Fruit fly (Drosophila melanogaster) whole organism, embryonic: ENCODE data around the gene CG11811.

Experiments used
- CG10147 ChIP-seq: fragments of 200-800 bp; sonication (Bioruptor generic); optimal IDR thresholded peaks from 2 replicates; lab custom pipeline; 2019; ENCODE audit warnings: missing biosample characterization, mild to moderate bottlenecking, missing genetic modification characterization, moderate library complexity
- CG10274 ChIP-seq: fragments of 200-800 bp; sonication (Bioruptor generic); optimal IDR thresholded peaks from 3 replicates; lab custom pipeline; 2017; ENCODE audit warnings: missing biosample characterization, mild to moderate bottlenecking, missing genetic modification characterization
- CG10431 ChIP-seq: fragments of 200-800 bp; sonication (Bioruptor generic); optimal IDR thresholded peaks from 3 replicates; lab custom pipeline; 2018; ENCODE audit warnings: missing biosample characterization, mild to moderate bottlenecking, missing genetic modification characterization
- CG10543 ChIP-seq: fragments of 200-800 bp; sonication (Bioruptor generic); optimal IDR thresholded peaks from 3 replicates; lab custom pipeline; 2017; ENCODE audit warnings: missing biosample characterization, mild to moderate bottlenecking, missing genetic modification characterization, moderate library complexity
- CG10979 ChIP-seq: fragments of 200-800 bp; sonication (Bioruptor generic); optimal IDR thresholded peaks from 2 replicates; lab custom pipeline; 2018; ENCODE audit warnings: missing biosample characterization, mild to moderate bottlenecking, missing genetic modification characterization, moderate library complexity
- CG12155 ChIP-seq: fragments of 200-800 bp; sonication (Bioruptor generic); optimal IDR thresholded peaks from 3 replicates; lab custom pipeline; 2016; ENCODE audit warnings: missing biosample characterization, missing genetic modification characterization
- CG13894 ChIP-seq: fragments of 200-800 bp; sonication (Bioruptor generic); optimal IDR thresholded peaks from 3 replicates; lab custom pipeline; 2018; ENCODE audit warnings: missing biosample characterization, mild to moderate bottlenecking, missing genetic modification characterization, moderate library complexity
- CG14710 ChIP-seq: fragments of 200-800 bp; sonication (Bioruptor generic); optimal IDR thresholded peaks from 3 replicates; lab custom pipeline; 2019; ENCODE audit warnings: missing biosample characterization, mild to moderate bottlenecking, missing genetic modification characterization, moderate library complexity
- CG15514 ChIP-seq: fragments of 200-800 bp; sonication (Bioruptor generic); optimal IDR thresholded peaks from 3 replicates; lab custom pipeline; 2017; ENCODE audit warnings: missing biosample characterization, missing genetic modification characterization, mild to moderate bottlenecking, moderate library complexity, missing genetic modification reagents
- CG2120 ChIP-seq: fragments of 200-800 bp; sonication (Bioruptor generic); optimal IDR thresholded peaks from 3 replicates; lab custom pipeline; 2016; ENCODE audit warnings: missing biosample characterization, missing genetic modification characterization
- CG2889 ChIP-seq: fragments of 200-800 bp; sonication (Bioruptor generic); IDR thresholded peaks from 3 replicates; pipeline ENCODE4 v1.3.6; 2022; ENCODE audit warnings: missing biosample characterization, missing genetic modification characterization
- CG30431 ChIP-seq: fragments of 200-800 bp; sonication (Bioruptor generic); optimal IDR thresholded peaks from 2 replicates; lab custom pipeline; 2017; ENCODE audit warnings: missing biosample characterization, missing genetic modification characterization
- CG31388 ChIP-seq: fragments of 200-800 bp; sonication (Bioruptor generic); optimal IDR thresholded peaks from 2 replicates; lab custom pipeline; 2016; ENCODE audit warnings: missing biosample characterization, missing genetic modification characterization
- CG3281 ChIP-seq: fragments of 200-800 bp; sonication (Bioruptor generic); optimal IDR thresholded peaks from 3 replicates; lab custom pipeline; 2017; ENCODE audit warnings: missing biosample characterization, mild to moderate bottlenecking, missing genetic modification characterization
- CG4404 ChIP-seq: fragments of 200-800 bp; sonication (Bioruptor generic); IDR thresholded peaks from 2 replicates; pipeline ENCODE4 v1.3.6; 2022; ENCODE audit warnings: missing biosample characterization, missing genetic modification characterization
- CG6683 ChIP-seq: fragments of 200-800 bp; sonication (Bioruptor generic); optimal IDR thresholded peaks from 2 replicates; lab custom pipeline; 2017; ENCODE audit warnings: missing biosample characterization, mild to moderate bottlenecking, missing genetic modification characterization, missing genetic modification reagents
- CG7928 ChIP-seq: fragments of 200-800 bp; sonication (Bioruptor generic); optimal IDR thresholded peaks from 2 replicates; lab custom pipeline; 2017; ENCODE audit warnings: missing biosample characterization, mild to moderate bottlenecking, missing genetic modification characterization
- CG8290 ChIP-seq, 3 experiments: fragments of 200-800 bp; sonication (Bioruptor generic); optimal IDR thresholded peaks; 2 replicates each; lab custom pipeline; 2016 to 2019; ENCODE audit warnings: missing biosample characterization in 3 of 3, missing genetic modification characterization in 3 of 3, mild to moderate bottlenecking in 2 of 3, moderate library complexity in 1 of 3
- CG8924 ChIP-seq: fragments of 200-800 bp; optimal IDR thresholded peaks from 3 replicates; lab custom pipeline; 2019; ENCODE audit warnings: missing biosample characterization, mild to moderate bottlenecking, missing genetic modification characterization, moderate library complexity
- Dp ChIP-seq: fragments of 200-800 bp; sonication (Bioruptor generic); optimal IDR thresholded peaks from 2 replicates; lab custom pipeline; 2018; ENCODE audit warnings: missing biosample characterization, mild to moderate bottlenecking, missing genetic modification characterization, moderate library complexity
- E2f2 ChIP-seq: fragments of 200-800 bp; sonication (Bioruptor generic); IDR thresholded peaks from 2 replicates; pipeline ENCODE4 v1.3.6; 2022; ENCODE audit warnings: missing biosample characterization, missing genetic modification characterization
- ERR ChIP-seq: fragments of 200-800 bp; sonication (Bioruptor generic); optimal IDR thresholded peaks from 2 replicates; lab custom pipeline; 2016; ENCODE audit warnings: missing biosample characterization, missing genetic modification characterization
- Ets65A ChIP-seq: fragments of 200-800 bp; sonication (Bioruptor generic); peaks from one replicate; lab custom pipeline; 2016; ENCODE audit warnings: missing biosample characterization, missing genetic modification characterization
- Fer1 ChIP-seq: fragments of 200-800 bp; sonication (Bioruptor generic); optimal IDR thresholded peaks from 2 replicates; lab custom pipeline; 2017; ENCODE audit warnings: missing biosample characterization, mild to moderate bottlenecking, missing genetic modification characterization
- MBD-R2 ChIP-seq: fragments of 200-800 bp; sonication (Bioruptor generic); IDR thresholded peaks from 2 replicates; pipeline ENCODE4 v1.3.6; 2022; ENCODE audit warnings: missing biosample characterization, missing genetic modification characterization
- MESR4 ChIP-seq: fragments of 200-800 bp; sonication (Bioruptor generic); optimal IDR thresholded peaks from 2 replicates; lab custom pipeline; 2018; ENCODE audit warnings: missing biosample characterization, mild to moderate bottlenecking, missing genetic modification characterization, moderate library complexity
- NK7.1 ChIP-seq: fragments of 200-800 bp; sonication (Bioruptor generic); optimal IDR thresholded peaks from 3 replicates; lab custom pipeline; 2016; ENCODE audit warnings: missing biosample characterization, missing genetic modification characterization
- Spps ChIP-seq: fragments of 200-800 bp; sonication (Bioruptor generic); optimal IDR thresholded peaks from 2 replicates; lab custom pipeline; 2018; ENCODE audit warnings: missing biosample characterization, mild to moderate bottlenecking, missing genetic modification characterization
- Tbp ChIP-seq: fragments of >200 bp; optimal IDR thresholded peaks from 2 replicates; lab custom pipeline; 2018; ENCODE audit warnings: missing biosample characterization, missing genetic modification characterization
- ab ChIP-seq: fragments of 200-800 bp; sonication (Bioruptor generic); optimal IDR thresholded peaks from 2 replicates; lab custom pipeline; 2016; ENCODE audit warnings: missing biosample characterization, missing genetic modification characterization
- aop ChIP-seq: fragments of 200-800 bp; sonication (Bioruptor generic); IDR thresholded peaks from 2 replicates; pipeline ENCODE4 v1.3.6; 2022; ENCODE audit warnings: missing biosample characterization, missing genetic modification characterization
- bcd ChIP-seq: fragments of 200-800 bp; sonication (Bioruptor generic); optimal IDR thresholded peaks from 2 replicates; lab custom pipeline; 2017; ENCODE audit warnings: missing biosample characterization, mild to moderate bottlenecking, missing genetic modification characterization
- crol ChIP-seq: fragments of 200-800 bp; sonication (Bioruptor generic); IDR thresholded peaks from 2 replicates; pipeline ENCODE4 v1.3.6; 2022; ENCODE audit warnings: missing biosample characterization, missing genetic modification characterization
- ems ChIP-seq: fragments of 200-800 bp; sonication (Bioruptor generic); optimal IDR thresholded peaks from 3 replicates; lab custom pipeline; 2016; ENCODE audit warnings: missing biosample characterization, missing genetic modification characterization
- fd64A ChIP-seq: fragments of 200-800 bp; sonication (Bioruptor generic); optimal IDR thresholded peaks from 3 replicates; lab custom pipeline; 2018; ENCODE audit warnings: missing biosample characterization, mild to moderate bottlenecking, missing genetic modification characterization
- ftz-f1 ChIP-seq: fragments of 200-800 bp; sonication (Bioruptor generic); optimal IDR thresholded peaks from 2 replicates; lab custom pipeline; 2016; ENCODE audit warnings: missing biosample characterization, missing genetic modification characterization
- gcm2 ChIP-seq: fragments of 200-800 bp; sonication (Bioruptor generic); optimal IDR thresholded peaks from 2 replicates; lab custom pipeline; 2016; ENCODE audit warnings: missing biosample characterization, missing genetic modification characterization
- gfzf ChIP-seq: fragments of 200-800 bp; sonication (Bioruptor generic); optimal IDR thresholded peaks from 2 replicates; lab custom pipeline; 2016; ENCODE audit warnings: missing biosample characterization, mild to moderate bottlenecking, missing genetic modification characterization, moderate library complexity
- grn ChIP-seq: fragments of 200-800 bp; sonication (Bioruptor generic); optimal IDR thresholded peaks from 3 replicates; lab custom pipeline; 2017; ENCODE audit warnings: missing biosample characterization, missing genetic modification characterization
- gsb-n ChIP-seq: fragments of 200-800 bp; sonication (Bioruptor generic); optimal IDR thresholded peaks from 3 replicates; lab custom pipeline; 2018; ENCODE audit warnings: missing biosample characterization, mild to moderate bottlenecking, missing genetic modification characterization
- gt ChIP-seq: fragments of 200-800 bp; sonication (Bioruptor generic); IDR thresholded peaks from 2 replicates; pipeline ENCODE4 v1.3.6; 2022; ENCODE audit warnings: missing biosample characterization, missing genetic modification characterization
- hb ChIP-seq: fragments of 200-800 bp; sonication (Bioruptor generic); IDR thresholded peaks from 3 replicates; pipeline ENCODE4 v1.3.6; 2022; ENCODE audit warnings: missing biosample characterization, missing genetic modification characterization; ENCODE audit not compliant: partially characterized antibody
- pzg ChIP-seq: fragments of 200-800 bp; sonication (Bioruptor generic); optimal IDR thresholded peaks from 3 replicates; lab custom pipeline; 2018; ENCODE audit warnings: missing biosample characterization, mild to moderate bottlenecking, missing genetic modification characterization, moderate library complexity
- sd ChIP-seq: fragments of 200-800 bp; sonication (Bioruptor generic); optimal IDR thresholded peaks from 3 replicates; lab custom pipeline; 2018; ENCODE audit warnings: missing biosample characterization, mild to moderate bottlenecking, missing genetic modification characterization, moderate library complexity
- sug ChIP-seq: fragments of 200-800 bp; optimal IDR thresholded peaks from 2 replicates; lab custom pipeline; 2019; ENCODE audit warnings: missing biosample characterization, mild to moderate bottlenecking, missing genetic modification characterization, moderate library complexity
- unc-4 ChIP-seq: fragments of 200-800 bp; sonication (Bioruptor generic); IDR thresholded peaks from 2 replicates; pipeline ENCODE4 v1.3.6; 2022; ENCODE audit warnings: missing biosample characterization, missing genetic modification characterization; ENCODE audit not compliant: partially characterized antibody
- wek ChIP-seq: fragments of 200-800 bp; sonication (Bioruptor generic); optimal IDR thresholded peaks from 3 replicates; lab custom pipeline; 2018; ENCODE audit warnings: missing biosample characterization, mild to moderate bottlenecking, missing genetic modification characterization, moderate library complexity
- zen2 ChIP-seq: fragments of 200-800 bp; sonication (Bioruptor generic); IDR thresholded peaks from 3 replicates; pipeline ENCODE4 v1.3.6; 2022; ENCODE audit warnings: missing biosample characterization, missing genetic modification characterization; ENCODE audit not compliant: partially characterized antibody

The CG11811 gene

dm6 chr3L:10660744-10661589 is 29.9 kb upstream of the CG11811 start, which contains the start of the genes CG32066 and CG8003 (continued):
- TF ChIP-seq CG12155: no peak
- no peak for TF ChIP-seq gcm2 (GFP tag; lab: Kevin White, UChicago)
- TF ChIP-seq gt (GFP tag; lab: Robert Waterston, UW): no peak
- TF ChIP-seq fd64A (GFP tag; lab: Kevin White, UChicago): no peak
- TF ChIP-seq CG10431 (GFP tag; lab: Kevin White, UChicago): no peak
- peak; percentile 37 for TF ChIP-seq CG2120 (GFP tag; lab: Kevin White, UChicago)
- no peak for TF ChIP-seq ab (GFP tag; lab: Kevin White, UChicago)
- no peak for TF ChIP-seq Tbp (GFP tag; lab: Kevin White, UChicago)
- no peak for TF ChIP-seq CG30431
- no peak for TF ChIP-seq Spps (tag; lab: Kevin White, UChicago)
- TF ChIP-seq ems: no peak
- TF ChIP-seq CG2889 (GFP tag; lab: Robert Waterston, UW): no peak
- no peak for TF ChIP-seq CG10274
- peak; percentile 89 for TF ChIP-seq Ets65A
- no peak; the same call in 2 of the 3 replicates for TF ChIP-seq zen2 (GFP tag; lab: Robert Waterston, UW)
- no peak for TF ChIP-seq CG6683 (GFP tag; lab: Kevin White, UChicago)
- peak; percentile 76 for TF ChIP-seq sd (tag; lab: Kevin White, UChicago)
- TF ChIP-seq aop (GFP tag; lab: Robert Waterston, UW): no peak
- TF ChIP-seq CG7928 (GFP tag; lab: Kevin White, UChicago): no peak
- peak; percentile 72 for TF ChIP-seq gfzf (GFP tag; lab: Kevin White, UChicago)
- no peak for TF ChIP-seq CG4404 (GFP tag; lab: Robert Waterston, UW)
- peak; percentile 35 for TF ChIP-seq gsb-n (tag; lab: Kevin White, UChicago)
- TF ChIP-seq NK7.1: no peak
- peak; percentile 64 for TF ChIP-seq CG10543 (GFP tag; lab: Kevin White, UChicago)
- TF ChIP-seq CG10147 (GFP tag; lab: Kevin White, UChicago): no peak
- no peak; the same call in 2 of the 3 replicates for TF ChIP-seq hb (GFP tag; lab: Robert Waterston, UW)
- no peak for TF ChIP-seq CG31388 (GFP tag; lab: Kevin White, UChicago)
- peak; percentile 43 for TF ChIP-seq CG3281 (GFP tag; lab: Kevin White, UChicago)
- peak; percentile 56 for TF ChIP-seq CG8924 (tag; lab: Kevin White, UChicago)
- peak; percentile 83 for TF ChIP-seq unc-4
- peak; percentile 57 for TF ChIP-seq CG15514 (GFP tag; lab: Kevin White, UChicago)
- no peak for TF ChIP-seq bcd (GFP tag; lab: Kevin White, UChicago)

- TF ChIP-seq MESR4: peak; percentile 27
- TF ChIP-seq sug (tag; lab: Kevin White, UChicago): peak; percentile 17
- TF ChIP-seq CG8290 (GFP tag; optimal IDR thresholded peaks at IDR 0.05; lab: Kevin White, UChicago): no peak
- TF ChIP-seq CG8290 (tag; optimal IDR thresholded peaks at IDR 0.05; lab: Kevin White, UChicago): peak in 1 of 2 experiments; percentile 5
- peak; percentile 22 for TF ChIP-seq grn
- peak; percentile 22; the same call in 1 of the 2 replicates for TF ChIP-seq E2f2 (GFP tag; lab: Robert Waterston, UW)
- TF ChIP-seq MBD-R2: peak; percentile 44
- TF ChIP-seq CG10979 (tag; lab: Kevin White, UChicago): no peak
- TF ChIP-seq Fer1 (GFP tag; lab: Kevin White, UChicago): peak; percentile 7
- TF ChIP-seq ftz-f1: peak; percentile 62
- TF ChIP-seq CG14710 (tag; lab: Kevin White, UChicago): no peak
- peak; percentile 49 for TF ChIP-seq ERR (GFP tag; lab: Kevin White, UChicago)
- no peak for TF ChIP-seq crol (GFP tag; lab: Robert Waterston, UW)
- TF ChIP-seq CG13894 (tag; lab: Kevin White, UChicago): peak; percentile 14
- TF ChIP-seq pzg (GFP tag; lab: Kevin White, UChicago): peak; percentile 13
- TF ChIP-seq wek: peak; percentile 69
- peak; percentile 31 for TF ChIP-seq Dp (GFP tag; lab: Kevin White, UChicago)
Observed at dm6 chr3L:10663190-10663763, 27.5 kb upstream of the CG11811 start, which contains the start of gene Adi1. TSS of gene Adi1 (plus strand) at chr3L:10663376.
